Fruit fly (Drosophila melanogaster) whole organism, prepupa: ENCODE measurements around the gene CG11694.

Experiments
- CG11294 ChIP-seq: fragments of 200-800 bp; sonication (Bioruptor generic); IDR thresholded peaks from 2 replicates; pipeline ENCODE4 v1.3.6; 2022; ENCODE audit warnings: missing biosample characterization, missing genetic modification characterization
- CG6792 ChIP-seq: fragments of 200-800 bp; sonication (Bioruptor generic); optimal IDR thresholded peaks from 3 replicates; lab custom pipeline; 2016; ENCODE audit warnings: missing biosample characterization, missing genetic modification characterization
- Lpt ChIP-seq: fragments of 200-800 bp; sonication (Bioruptor generic); optimal IDR thresholded peaks from 3 replicates; lab custom pipeline; 2016; ENCODE audit warnings: missing biosample characterization, missing genetic modification characterization
- OdsH ChIP-seq: fragments of 200-800 bp; sonication (Bioruptor generic); optimal IDR thresholded peaks from 3 replicates; lab custom pipeline; 2016; ENCODE audit warnings: missing biosample characterization, missing genetic modification characterization

DNA sequence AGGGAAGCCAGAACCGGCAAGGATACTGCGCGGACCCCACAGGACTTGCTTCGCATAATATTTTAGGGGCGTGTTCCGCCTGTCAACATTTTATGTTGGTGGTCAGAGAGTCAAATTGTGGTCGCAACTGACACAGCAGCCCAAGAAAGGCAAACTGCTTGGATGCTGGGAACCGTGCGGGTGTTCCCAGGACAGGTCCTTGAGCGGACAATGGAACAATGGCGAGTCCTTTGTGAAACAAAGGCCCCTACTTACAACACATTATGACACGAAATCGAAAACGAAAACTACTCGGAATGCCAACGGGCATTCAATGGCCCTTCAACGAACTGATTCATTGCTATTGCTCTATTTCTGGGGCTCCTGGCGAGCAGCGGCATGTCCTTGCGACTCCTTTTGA is 27.7 kb downstream of the CG11694 start:
- TF ChIP-seq CG11294 (GFP tag; lab: Robert Waterston, UW): no peak
- TF ChIP-seq OdsH (GFP tag; lab: Kevin White, UChicago): no peak
- TF ChIP-seq CG6792: no peak
- TF ChIP-seq Lpt (GFP tag; lab: Kevin White, UChicago): no peak
